Fruit fly (Drosophila melanogaster): ENCODE results near the gene CARPB.

CARPB gene

dm6 chrX:9868510-9869248, 85.7 kb downstream of the CARPB start, which contains the start of gene CG45060:
CG45060 (minus strand) TSS chrX:9868568.
- TF ChIP-seq h (optimal IDR thresholded peaks at IDR 0.05) (no peak), Sin3A (optimal IDR thresholded peaks at IDR 0.05) (no peak), Myc (optimal IDR thresholded peaks at IDR 0.05) (no peak), psq (optimal IDR thresholded peaks at IDR 0.05) (no peak), ttk (optimal IDR thresholded peaks at IDR 0.05) (no peak), insv (optimal IDR thresholded peaks at IDR 0.05) (no peak)

dm6 chrX:9871632-9872031, 88.6 kb downstream of the CARPB start, which contains the start of gene CG45061:
CG45061 (minus strand) TSS chrX:9871702.
- TF ChIP-seq insv (optimal IDR thresholded peaks at IDR 0.05), result no peak
- TF ChIP-seq Sin3A (optimal IDR thresholded peaks at IDR 0.05), result no peak
- no peak for TF ChIP-seq ttk (optimal IDR thresholded peaks at IDR 0.05)
- no peak for TF ChIP-seq Myc (optimal IDR thresholded peaks at IDR 0.05)
- TF ChIP-seq h (optimal IDR thresholded peaks at IDR 0.05), result no peak
- no peak for TF ChIP-seq psq (optimal IDR thresholded peaks at IDR 0.05)

dm6 chrX:9873917-9874316, 90.9 kb downstream of the CARPB start, which contains the start of gene CG32695:
CG32695 (minus strand) TSS chrX:9874057.
- TF ChIP-seq h (optimal IDR thresholded peaks at IDR 0.05), result no peak
- no peak for TF ChIP-seq ttk (optimal IDR thresholded peaks at IDR 0.05)
- TF ChIP-seq Myc (optimal IDR thresholded peaks at IDR 0.05), result no peak
- TF ChIP-seq psq (optimal IDR thresholded peaks at IDR 0.05), result no peak
- TF ChIP-seq Sin3A (optimal IDR thresholded peaks at IDR 0.05), result no peak
- no peak for TF ChIP-seq insv (optimal IDR thresholded peaks at IDR 0.05)

- TF ChIP-seq psq (optimal IDR thresholded peaks at IDR 0.05), result no peak
- no peak for TF ChIP-seq insv (optimal IDR thresholded peaks at IDR 0.05)
- no peak for TF ChIP-seq Myc (optimal IDR thresholded peaks at IDR 0.05)
- TF ChIP-seq h (optimal IDR thresholded peaks at IDR 0.05), result no peak
- no peak for TF ChIP-seq Sin3A (optimal IDR thresholded peaks at IDR 0.05)
- no peak for TF ChIP-seq ttk (optimal IDR thresholded peaks at IDR 0.05)
Observed at dm6 chrX:9875948-9876853, 93.2 kb downstream of the CARPB start, which contains the start of gene CG15247. CG15247 (minus strand) TSS chrX:9876672.

- no peak for TF ChIP-seq ttk (optimal IDR thresholded peaks at IDR 0.05)
Observed at dm6 chrX:9877240-9877639, 94.2 kb downstream of the CARPB start.

dm6 chrX:9878125-9878524, 95.1 kb downstream of the CARPB start, which contains the start of gene CG1468:
CG1468 (plus strand) TSS chrX:9878422.
- TF ChIP-seq ttk (optimal IDR thresholded peaks at IDR 0.05), result no peak
- no peak for TF ChIP-seq Sin3A (optimal IDR thresholded peaks at IDR 0.05)
- TF ChIP-seq psq (optimal IDR thresholded peaks at IDR 0.05), result no peak
- no peak for TF ChIP-seq h (optimal IDR thresholded peaks at IDR 0.05)
- no peak for TF ChIP-seq insv (optimal IDR thresholded peaks at IDR 0.05)
- no peak for TF ChIP-seq Myc (optimal IDR thresholded peaks at IDR 0.05)

- TF ChIP-seq insv (optimal IDR thresholded peaks at IDR 0.05), result no peak
- TF ChIP-seq Myc (optimal IDR thresholded peaks at IDR 0.05), result no peak
- TF ChIP-seq psq (optimal IDR thresholded peaks at IDR 0.05), result no peak
- no peak for TF ChIP-seq ttk (optimal IDR thresholded peaks at IDR 0.05)
- TF ChIP-seq h (optimal IDR thresholded peaks at IDR 0.05), result no peak
- no peak for TF ChIP-seq Sin3A (optimal IDR thresholded peaks at IDR 0.05)
Observed at dm6 chrX:9879570-9879969, 96.5 kb downstream of the CARPB start, which contains the start of gene CG9686. CG9686 (plus strand) TSS chrX:9879870.

- TF ChIP-seq insv (optimal IDR thresholded peaks at IDR 0.05) (no peak), Myc (optimal IDR thresholded peaks at IDR 0.05) (no peak), h (optimal IDR thresholded peaks at IDR 0.05) (no peak), Sin3A (optimal IDR thresholded peaks at IDR 0.05) (no peak), ttk (optimal IDR thresholded peaks at IDR 0.05) (no peak), psq (optimal IDR thresholded peaks at IDR 0.05) (no peak)
Observed at dm6 chrX:9881746-9882145, 98.7 kb downstream of the CARPB start, which contains the start of gene CG9689. CG9689 (plus strand) TSS chrX:9881953.

- TF ChIP-seq Myc (optimal IDR thresholded peaks at IDR 0.05), result no peak
- TF ChIP-seq Sin3A (optimal IDR thresholded peaks at IDR 0.05), result no peak
- TF ChIP-seq h (optimal IDR thresholded peaks at IDR 0.05), result no peak
- TF ChIP-seq psq (optimal IDR thresholded peaks at IDR 0.05), result no peak
- no peak for TF ChIP-seq ttk (optimal IDR thresholded peaks at IDR 0.05)
- no peak for TF ChIP-seq insv (optimal IDR thresholded peaks at IDR 0.05)
Observed at dm6 chrX:9882900-9883299, 99.9 kb downstream of the CARPB start.

- TF ChIP-seq Myc (optimal IDR thresholded peaks at IDR 0.05) (no peak), Sin3A (optimal IDR thresholded peaks at IDR 0.05) (no peak), h (optimal IDR thresholded peaks at IDR 0.05) (no peak), insv (optimal IDR thresholded peaks at IDR 0.05) (no peak), psq (optimal IDR thresholded peaks at IDR 0.05) (no peak), ttk (optimal IDR thresholded peaks at IDR 0.05) (no peak)
Observed at dm6 chrX:9884221-9884620, 101.2 kb downstream of the CARPB start, which contains the start of gene CG9691. CG9691 (plus strand) TSS chrX:9884442.

dm6 chrX:9885363-9885762, 102.3 kb downstream of the CARPB start:
- TF ChIP-seq ttk (optimal IDR thresholded peaks at IDR 0.05) (no peak), Myc (optimal IDR thresholded peaks at IDR 0.05) (no peak), insv (optimal IDR thresholded peaks at IDR 0.05) (no peak), h (optimal IDR thresholded peaks at IDR 0.05) (no peak), Sin3A (optimal IDR thresholded peaks at IDR 0.05) (no peak), psq (optimal IDR thresholded peaks at IDR 0.05) (no peak)

dm6 chrX:9889686-9890085, 106.7 kb downstream of the CARPB start:
- no peak for TF ChIP-seq insv (optimal IDR thresholded peaks at IDR 0.05)
- no peak for TF ChIP-seq Sin3A (optimal IDR thresholded peaks at IDR 0.05)
- TF ChIP-seq h (optimal IDR thresholded peaks at IDR 0.05), result no peak
- TF ChIP-seq ttk (optimal IDR thresholded peaks at IDR 0.05), result no peak
- TF ChIP-seq Myc (optimal IDR thresholded peaks at IDR 0.05), result no peak
- TF ChIP-seq psq (optimal IDR thresholded peaks at IDR 0.05), result no peak
